Fruit fly (Drosophila melanogaster): ENCODE results near the gene Mst87F.

Gene Mst87F

DNA sequence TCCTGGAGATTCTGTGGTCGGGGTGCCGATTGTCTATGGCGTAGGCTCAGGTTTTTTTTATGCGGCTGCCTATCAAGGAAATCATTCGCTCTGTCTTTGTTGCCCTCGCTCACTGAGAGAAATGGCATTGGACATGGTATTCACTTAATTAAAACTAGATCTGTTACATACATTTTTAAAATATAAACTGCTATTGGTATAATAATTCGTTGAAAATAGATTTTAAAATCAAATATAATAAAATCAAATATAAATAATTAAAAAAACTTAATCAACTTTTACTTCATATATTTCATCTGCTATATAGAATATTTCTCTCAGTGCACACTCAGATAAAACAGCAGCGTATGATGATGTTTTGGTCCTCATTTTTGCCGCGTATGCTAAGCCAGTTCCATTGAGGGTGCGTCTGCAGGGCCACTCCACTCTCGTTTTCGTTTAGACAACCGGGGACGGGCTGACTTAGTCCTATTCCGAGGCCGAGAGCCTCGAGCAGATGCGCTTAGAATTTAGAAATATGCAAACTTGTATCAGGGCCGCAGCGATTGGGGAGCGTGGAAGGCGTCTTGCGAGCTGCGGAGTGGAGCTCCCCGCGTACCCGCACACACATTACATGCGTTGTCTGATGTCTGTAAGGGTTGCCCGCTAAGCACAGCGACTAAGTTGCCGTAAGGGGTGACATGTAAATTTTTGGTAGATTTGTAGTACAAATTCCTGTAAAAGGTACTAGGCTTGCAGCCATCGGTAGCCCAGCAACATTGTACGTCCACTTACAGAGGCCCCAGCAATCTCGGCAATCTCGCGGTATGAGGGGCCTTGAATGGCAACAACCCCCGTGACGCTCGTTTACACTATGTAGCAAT, 28.0 kb downstream of the Mst87F start (continued):
- TF ChIP-seq CG34376 (GFP tag; optimal IDR thresholded peaks at IDR 0.05) (no peak), dpn (GFP tag; optimal IDR thresholded peaks at IDR 0.05) (peak in 1 of 2 experiments; percentile 3), CG11093 (GFP tag; IDR thresholded peaks at IDR 0.05) (peak; percentile 22; the same call in 1 of the 3 replicates), CG10565 (GFP tag; optimal IDR thresholded peaks at IDR 0.05) (no peak), ttk (GFP tag; IDR thresholded peaks at IDR 0.05) (no peak)

DNA sequence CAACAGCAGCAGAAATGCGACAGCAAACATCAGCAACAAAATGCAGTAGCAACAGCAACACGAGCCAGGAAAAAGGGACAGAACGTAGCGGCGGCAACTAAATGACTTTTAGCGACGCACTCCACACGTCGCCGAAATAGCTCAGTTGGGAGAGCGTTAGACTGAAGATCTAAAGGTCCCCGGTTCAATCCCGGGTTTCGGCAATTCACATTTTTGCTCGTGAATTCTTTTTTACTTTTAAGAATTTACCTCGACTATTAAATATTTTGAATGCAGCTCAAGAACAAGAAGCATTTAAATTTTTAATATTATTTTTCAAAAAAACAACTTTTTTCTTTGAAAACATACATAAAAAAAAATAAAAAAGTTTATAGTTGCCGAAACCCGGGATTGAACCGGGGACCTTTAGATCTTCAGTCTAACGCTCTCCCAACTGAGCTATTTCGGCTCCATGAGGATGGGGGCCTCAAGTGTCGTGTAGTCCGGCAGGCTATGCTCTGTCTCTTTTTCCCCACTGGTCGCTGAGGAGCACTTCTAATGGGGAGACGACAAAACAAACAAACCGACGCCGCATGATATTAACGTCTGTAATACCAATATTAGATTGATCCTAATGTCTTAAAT, 29.9 kb downstream of the Mst87F start:
- TF ChIP-seq jigr1 (GFP tag; IDR thresholded peaks at IDR 0.05) = no peak
- TF ChIP-seq CG8359 (GFP tag; optimal IDR thresholded peaks at IDR 0.05; ENCODE audit: borderline replicate concordance) = no peak
- TF ChIP-seq CG16779 (GFP tag; IDR thresholded peaks at IDR 0.05) = no peak
- no peak for TF ChIP-seq CG1647 (GFP tag; optimal IDR thresholded peaks at IDR 0.05)
- TF ChIP-seq crp (GFP tag; optimal IDR thresholded peaks at IDR 0.05) = no peak
- no peak for TF ChIP-seq CG6683 (GFP tag; optimal IDR thresholded peaks at IDR 0.05)
- 0 out of 3 replicates have a peak, but pooled peaks have one; percentile 43 for TF ChIP-seq zen2 (GFP tag; IDR thresholded peaks at IDR 0.05; ENCODE audit: partially characterized antibody)
- no peak for TF ChIP-seq CG30020 (tag; optimal IDR thresholded peaks at IDR 0.05)
- TF ChIP-seq CG13287 (GFP tag; IDR thresholded peaks at IDR 0.05; ENCODE audit: partially characterized antibody) = no peak
- no peak for TF ChIP-seq Ets65A (GFP tag)
- peak; percentile 50; the same call in 1 of the 4 replicates for TF ChIP-seq chinmo (GFP tag; IDR thresholded peaks at IDR 0.05; ENCODE audit: partially characterized antibody)
- TF ChIP-seq caup (GFP tag; optimal IDR thresholded peaks at IDR 0.05; ENCODE audit: severe bottlenecking) = no peak
- TF ChIP-seq CG2875 (GFP tag; optimal IDR thresholded peaks at IDR 0.05) = no peak
- TF ChIP-seq wor (GFP tag; IDR thresholded peaks at IDR 0.05) = no peak
- peak; percentile 73 for TF ChIP-seq tna (GFP tag; IDR thresholded peaks at IDR 0.05; ENCODE audit: partially characterized antibody)
- no peak for TF ChIP-seq CG10366 (GFP tag; IDR thresholded peaks at IDR 0.05)
- TF ChIP-seq scrt (GFP tag; optimal IDR thresholded peaks at IDR 0.05) = no peak
- TF ChIP-seq CG12659 (GFP tag; optimal IDR thresholded peaks at IDR 0.05) = no peak
- TF ChIP-seq Fer1 (GFP tag; optimal IDR thresholded peaks at IDR 0.05) = no peak
- no peak for TF ChIP-seq mam (GFP tag; optimal IDR thresholded peaks at IDR 0.05)
- no peak for TF ChIP-seq CG3281 (GFP tag; optimal IDR thresholded peaks at IDR 0.05)
- TF ChIP-seq CG13624 (GFP tag; optimal IDR thresholded peaks at IDR 0.05) = no peak
- TF ChIP-seq Poxn (GFP tag; IDR thresholded peaks at IDR 0.05) = no peak
- no peak for TF ChIP-seq CG1602 (GFP tag; optimal IDR thresholded peaks at IDR 0.05)
- TF ChIP-seq Med (GFP tag) = peak; percentile 28
- TF ChIP-seq CG10565 (GFP tag; optimal IDR thresholded peaks at IDR 0.05) = no peak
- no peak for TF ChIP-seq pnt (GFP tag; optimal IDR thresholded peaks at IDR 0.05)
- TF ChIP-seq CG11085 (GFP tag; IDR thresholded peaks at IDR 0.05) = no peak
- TF ChIP-seq salm (tag; optimal IDR thresholded peaks at IDR 0.05) = no peak
- no peak for TF ChIP-seq CG34376 (GFP tag; optimal IDR thresholded peaks at IDR 0.05)
- TF ChIP-seq z (GFP tag; IDR thresholded peaks at IDR 0.05) = no peak
- no peak for TF ChIP-seq CG2116 (GFP tag; optimal IDR thresholded peaks at IDR 0.05)
- no peak for TF ChIP-seq Atf-2 (GFP tag; optimal IDR thresholded peaks at IDR 0.05)
- no peak for TF ChIP-seq CG10959 (GFP tag; IDR thresholded peaks at IDR 0.05)
- TF ChIP-seq HLH4C (GFP tag; IDR thresholded peaks at IDR 0.05; ENCODE audit: partially characterized antibody) = peak; percentile 66
- TF ChIP-seq zfh1 (GFP tag; IDR thresholded peaks at IDR 0.05) = no peak
- no peak for TF ChIP-seq eyg (GFP tag; optimal IDR thresholded peaks at IDR 0.05)
- TF ChIP-seq CG7839 (tag; optimal IDR thresholded peaks at IDR 0.05) = no peak
- no peak for TF ChIP-seq CG11560 (tag; IDR thresholded peaks at IDR 0.05)
- no peak for TF ChIP-seq Lhr (GFP tag; optimal IDR thresholded peaks at IDR 0.05)
- TF ChIP-seq Sox102F (GFP tag; optimal IDR thresholded peaks at IDR 0.05) = no peak
- no peak for TF ChIP-seq yki (optimal IDR thresholded peaks at IDR 0.05)
- no peak for TF ChIP-seq Fer2 (tag; optimal IDR thresholded peaks at IDR 0.05)
